Fruit fly (Drosophila melanogaster) whole organism, embryonic: ENCODE measurements around the gene nxf2.

Experiments
- ATbp ChIP-seq: fragments of 200-800 bp; sonication (Bioruptor generic); optimal IDR thresholded peaks from 2 replicates; lab custom pipeline; 2017; ENCODE audit warnings: missing biosample characterization, mild to moderate bottlenecking, missing genetic modification characterization, missing genetic modification reagents
- Blimp-1 ChIP-seq: fragments of 200-800 bp; sonication (Bioruptor generic); optimal IDR thresholded peaks from 3 replicates; lab custom pipeline; 2018; ENCODE audit warnings: missing biosample characterization, missing genetic modification characterization, mild to moderate bottlenecking, moderate library complexity, missing genetic modification reagents
- CG10267 ChIP-seq: fragments of 200-800 bp; sonication (Bioruptor generic); optimal IDR thresholded peaks from 2 replicates; lab custom pipeline; 2018; ENCODE audit warnings: missing biosample characterization, mild to moderate bottlenecking, missing genetic modification characterization, moderate library complexity
- CG10543 ChIP-seq: fragments of 200-800 bp; sonication (Bioruptor generic); optimal IDR thresholded peaks from 3 replicates; lab custom pipeline; 2017; ENCODE audit warnings: missing biosample characterization, mild to moderate bottlenecking, missing genetic modification characterization, moderate library complexity
- CG11398 ChIP-seq: fragments of 200-800 bp; sonication (Bioruptor generic); optimal IDR thresholded peaks from 2 replicates; lab custom pipeline; 2016; ENCODE audit warnings: missing biosample characterization, missing genetic modification characterization
- CG12744 ChIP-seq: fragments of 200-800 bp; sonication (Bioruptor generic); optimal IDR thresholded peaks from 2 replicates; lab custom pipeline; 2016; ENCODE audit warnings: missing biosample characterization, missing genetic modification characterization
- CG13287 ChIP-seq: fragments of 200-800 bp; sonication (Bioruptor generic); IDR thresholded peaks from 2 replicates; pipeline ENCODE4 v1.3.6; 2022; ENCODE audit warnings: missing biosample characterization, missing genetic modification characterization; ENCODE audit not compliant: partially characterized antibody
- CG13775 ChIP-seq: fragments of 200-800 bp; sonication (Bioruptor generic); optimal IDR thresholded peaks from 3 replicates; lab custom pipeline; 2017; ENCODE audit warnings: missing biosample characterization, mild to moderate bottlenecking, missing genetic modification characterization
- CG14667 ChIP-seq: fragments of 200-800 bp; sonication (Bioruptor generic); IDR thresholded peaks from 2 replicates; pipeline ENCODE4 v1.3.6; 2022; ENCODE audit warnings: missing biosample characterization, missing genetic modification characterization
- CG16863 ChIP-seq: fragments of 200-800 bp; sonication (Bioruptor generic); optimal IDR thresholded peaks from 3 replicates; lab custom pipeline; 2016; ENCODE audit warnings: missing biosample characterization, missing genetic modification characterization
- CG17359 ChIP-seq: fragments of 200-800 bp; sonication (Bioruptor generic); optimal IDR thresholded peaks from 3 replicates; lab custom pipeline; 2018; ENCODE audit warnings: missing biosample characterization, mild to moderate bottlenecking, missing genetic modification characterization, moderate library complexity
- CG18619 ChIP-seq: fragments of 200-800 bp; sonication (Bioruptor generic); optimal IDR thresholded peaks from 3 replicates; lab custom pipeline; 2017; ENCODE audit warnings: missing biosample characterization, mild to moderate bottlenecking, missing genetic modification characterization
- CG34224 ChIP-seq: fragments of 200-800 bp; sonication (Bioruptor generic); IDR thresholded peaks from 3 replicates; pipeline ENCODE4 v1.3.6; 2022; ENCODE audit warnings: missing biosample characterization, missing genetic modification characterization; ENCODE audit not compliant: partially characterized antibody
- CG6254 ChIP-seq: fragments of 200-800 bp; sonication (Bioruptor generic); optimal IDR thresholded peaks from 3 replicates; lab custom pipeline; 2017; ENCODE audit warnings: mild to moderate bottlenecking, missing biosample characterization, missing genetic modification reagents, missing genetic modification characterization
- CG6683 ChIP-seq: fragments of 200-800 bp; sonication (Bioruptor generic); optimal IDR thresholded peaks from 2 replicates; lab custom pipeline; 2017; ENCODE audit warnings: missing biosample characterization, mild to moderate bottlenecking, missing genetic modification characterization, missing genetic modification reagents
- D ChIP-seq, 2 experiments: fragments of 200-800 bp in 1 of 2; fragments of >200 bp in 1 of 2; sonication (Bioruptor generic) in 1 of 2; optimal IDR thresholded peaks; 2 replicates in 1 of 2; 3 replicates in 1 of 2; lab custom pipeline; 2017; ENCODE audit warnings: mild to moderate bottlenecking in 1 of 2, missing biosample characterization in 1 of 2, missing genetic modification characterization in 1 of 2, missing genetic modification reagents in 1 of 2
- D19B ChIP-seq: fragments of 200-800 bp; sonication (Bioruptor generic); optimal IDR thresholded peaks from 2 replicates; lab custom pipeline; 2017; ENCODE audit warnings: missing biosample characterization, mild to moderate bottlenecking, missing genetic modification characterization
- Dip2 ChIP-seq: fragments of 200-800 bp; sonication (Bioruptor generic); IDR thresholded peaks from 2 replicates; pipeline ENCODE4 v1.3.6; 2022; ENCODE audit warnings: missing biosample characterization, missing genetic modification characterization
- H2.0 ChIP-seq: fragments of 200-800 bp; sonication (Bioruptor generic); IDR thresholded peaks from 2 replicates; pipeline ENCODE4 v1.3.6; 2022; ENCODE audit warnings: missing biosample characterization, missing genetic modification characterization
- Hey ChIP-seq: fragments of 200-800 bp; sonication (Bioruptor generic); optimal IDR thresholded peaks from 3 replicates; lab custom pipeline; 2018; ENCODE audit warnings: missing biosample characterization, mild to moderate bottlenecking, missing genetic modification characterization
- HmgZ ChIP-seq: fragments of 200-800 bp; sonication (Bioruptor generic); optimal IDR thresholded peaks from 2 replicates; lab custom pipeline; 2018; ENCODE audit warnings: missing biosample characterization, mild to moderate bottlenecking, missing genetic modification characterization
- Meics ChIP-seq: fragments of 200-800 bp; sonication (Bioruptor generic); optimal IDR thresholded peaks from 2 replicates; lab custom pipeline; 2017; ENCODE audit warnings: missing biosample characterization, mild to moderate bottlenecking, missing genetic modification characterization
- NFAT ChIP-seq: fragments of 200-800 bp; sonication (Bioruptor generic); IDR thresholded peaks from 2 replicates; pipeline ENCODE4 v1.3.6; 2022; ENCODE audit warnings: missing biosample characterization, missing genetic modification characterization
- Nf-YA ChIP-seq: fragments of 200-800 bp; sonication (Bioruptor generic); IDR thresholded peaks from 2 replicates; pipeline ENCODE4 v1.3.6; 2022; ENCODE audit warnings: missing biosample characterization, missing genetic modification characterization
- PHDP ChIP-seq: fragments of 200-800 bp; sonication (Bioruptor generic); optimal IDR thresholded peaks from 3 replicates; lab custom pipeline; 2018; ENCODE audit warnings: missing biosample characterization, mild to moderate bottlenecking, missing genetic modification characterization, moderate library complexity
- Six4 ChIP-seq: fragments of 200-800 bp; sonication (Bioruptor generic); optimal IDR thresholded peaks from 2 replicates; lab custom pipeline; 2016; ENCODE audit warnings: missing biosample characterization, missing genetic modification characterization
- Sox102F ChIP-seq: fragments of 200-800 bp; sonication (Bioruptor generic); optimal IDR thresholded peaks from 2 replicates; lab custom pipeline; 2018; ENCODE audit warnings: missing biosample characterization, mild to moderate bottlenecking, missing genetic modification characterization, moderate library complexity
- Trl ChIP-seq, 3 experiments: fragments of >200 bp in 2 of 3; fragments of 200-800 bp in 1 of 3; sonication (Bioruptor generic) in 1 of 3; optimal IDR thresholded peaks; 2 replicates in 1 of 3; 3 replicates in 2 of 3; lab custom pipeline; 2016 to 2017; ENCODE audit warnings: missing biosample characterization in 1 of 3, missing genetic modification characterization in 1 of 3
- Usf ChIP-seq: fragments of 200-800 bp; sonication (Bioruptor generic); optimal IDR thresholded peaks from 2 replicates; lab custom pipeline; 2017; ENCODE audit warnings: missing genotype, missing biosample characterization, missing genetic modification characterization
- abd-A ChIP-seq: fragments of 200-800 bp; sonication (Bioruptor generic); optimal IDR thresholded peaks from 3 replicates; lab custom pipeline; 2019; ENCODE audit warnings: missing biosample characterization, mild to moderate bottlenecking, missing genetic modification characterization, moderate library complexity
- ash1 ChIP-seq: fragments of 200-800 bp; sonication (Bioruptor generic); optimal IDR thresholded peaks from 2 replicates; lab custom pipeline; 2018; ENCODE audit warnings: missing biosample characterization, mild to moderate bottlenecking, missing genetic modification characterization
- az2 ChIP-seq: fragments of 200-800 bp; sonication (Bioruptor generic); optimal IDR thresholded peaks from 3 replicates; lab custom pipeline; 2016; ENCODE audit warnings: missing biosample characterization, missing genetic modification characterization
- bigmax ChIP-seq: fragments of 200-800 bp; sonication (Bioruptor generic); optimal IDR thresholded peaks from 2 replicates; lab custom pipeline; 2018; ENCODE audit warnings: missing biosample characterization, mild to moderate bottlenecking, missing genetic modification characterization
- crc ChIP-seq: fragments of 200-800 bp; sonication (Bioruptor generic); optimal IDR thresholded peaks from 2 replicates; lab custom pipeline; 2016; ENCODE audit warnings: missing biosample characterization, missing genetic modification characterization
- dimm ChIP-seq: fragments of 200-800 bp; sonication (Bioruptor generic); IDR thresholded peaks from 2 replicates; pipeline ENCODE4 v1.3.6; 2022; ENCODE audit warnings: missing biosample characterization, missing genetic modification characterization
- ems ChIP-seq: fragments of 200-800 bp; sonication (Bioruptor generic); optimal IDR thresholded peaks from 3 replicates; lab custom pipeline; 2016; ENCODE audit warnings: missing biosample characterization, missing genetic modification characterization
- esg ChIP-seq: fragments of 200-800 bp; sonication (Bioruptor generic); conservative IDR thresholded peaks from 2 replicates; pipeline ENCODE4 v1.3.6; 2022; ENCODE audit warnings: missing biosample characterization, missing genetic modification characterization
- gem ChIP-seq: fragments of 200-800 bp; sonication (Bioruptor generic); optimal IDR thresholded peaks from 2 replicates; lab custom pipeline; 2019; ENCODE audit warnings: missing biosample characterization, mild to moderate bottlenecking, missing genetic modification characterization, moderate library complexity
- gsb-n ChIP-seq: fragments of 200-800 bp; sonication (Bioruptor generic); optimal IDR thresholded peaks from 3 replicates; lab custom pipeline; 2018; ENCODE audit warnings: missing biosample characterization, mild to moderate bottlenecking, missing genetic modification characterization
- gt ChIP-seq: fragments of 200-800 bp; sonication (Bioruptor generic); IDR thresholded peaks from 2 replicates; pipeline ENCODE4 v1.3.6; 2022; ENCODE audit warnings: missing biosample characterization, missing genetic modification characterization
- p53 ChIP-seq: fragments of 200-800 bp; sonication (Bioruptor generic); optimal IDR thresholded peaks from 2 replicates; lab custom pipeline; 2016; ENCODE audit warnings: missing biosample characterization, missing genetic modification characterization
- peb ChIP-seq: fragments of 200-800 bp; sonication (Bioruptor generic); IDR thresholded peaks from 2 replicates; pipeline ENCODE4 v1.3.6; 2022; ENCODE audit warnings: missing biosample characterization, missing genetic modification characterization
- pfk ChIP-seq: fragments of 200-800 bp; sonication (Bioruptor generic); optimal IDR thresholded peaks from 2 replicates; lab custom pipeline; 2018; ENCODE audit warnings: missing biosample characterization, mild to moderate bottlenecking, missing genetic modification characterization, moderate library complexity
- ranshi ChIP-seq: fragments of 200-800 bp; sonication (Bioruptor generic); IDR thresholded peaks from 2 replicates; pipeline ENCODE4 v1.3.6; 2022; ENCODE audit warnings: missing biosample characterization, missing genetic modification characterization
- row ChIP-seq: fragments of 200-800 bp; sonication (Bioruptor generic); IDR thresholded peaks from 3 replicates; pipeline ENCODE4 v1.3.6; 2022; ENCODE audit warnings: missing biosample characterization, missing genetic modification characterization
- sob ChIP-seq: fragments of 200-800 bp; sonication (Bioruptor generic); IDR thresholded peaks from 2 replicates; pipeline ENCODE4 v1.3.6; 2022; ENCODE audit warnings: missing biosample characterization, missing genetic modification characterization
- stwl ChIP-seq: fragments of 200-800 bp; sonication (Bioruptor generic); optimal IDR thresholded peaks from 3 replicates; lab custom pipeline; 2018; ENCODE audit warnings: missing biosample characterization, mild to moderate bottlenecking, missing genetic modification characterization, moderate library complexity
- tx ChIP-seq: fragments of 200-800 bp; sonication (Bioruptor generic); optimal IDR thresholded peaks from 2 replicates; lab custom pipeline; 2016; ENCODE audit warnings: missing biosample characterization, missing genetic modification characterization
- wdn ChIP-seq: fragments of 200-800 bp; sonication (Bioruptor generic); IDR thresholded peaks from 2 replicates; pipeline ENCODE4 v1.3.6; 2022; ENCODE audit warnings: missing biosample characterization, missing genetic modification characterization
- wor ChIP-seq: fragments of 200-800 bp; sonication (Bioruptor generic); IDR thresholded peaks from 2 replicates; pipeline ENCODE4 v1.3.6; 2022; ENCODE audit warnings: missing biosample characterization, missing genetic modification characterization

Gene nxf2

dm6 chr3L:16544220-16544619, 35.9 kb downstream of the nxf2 start (continued):
- TF ChIP-seq Six4 (GFP tag; lab: Kevin White, UChicago) (peak; percentile 1), ems (GFP tag; lab: Kevin White, UChicago) (no peak), PHDP (peak; percentile 35), CG16863 (GFP tag; lab: Kevin White, UChicago) (peak; percentile 48), H2.0 (no peak), CG6683 (GFP tag; lab: Kevin White, UChicago) (no peak), CG12744 (GFP tag; lab: Kevin White, UChicago) (no peak), CG13287 (GFP tag; lab: Robert Waterston, UW) (no peak), gem (peak; percentile 66), CG17359 (tag; lab: Kevin White, UChicago) (no peak), D (optimal IDR thresholded peaks at IDR 0.05; lab: Kevin White, UChicago) (no peak), D (GFP tag; optimal IDR thresholded peaks at IDR 0.05; lab: Kevin White, UChicago) (peak; percentile 34), Meics (GFP tag; lab: Kevin White, UChicago) (peak; percentile 15), CG10543 (no peak), pfk (GFP tag; lab: Kevin White, UChicago) (no peak), row (GFP tag; lab: Robert Waterston, UW) (no peak), gsb-n (tag; lab: Kevin White, UChicago) (no peak), sob (GFP tag; lab: Robert Waterston, UW) (peak; percentile 63), CG6254 (GFP tag; lab: Kevin White, UChicago) (no peak), dimm (GFP tag; lab: Robert Waterston, UW) (no peak), stwl (no peak), crc (GFP tag; lab: Kevin White, UChicago) (no peak), CG18619 (GFP tag; lab: Kevin White, UChicago) (no peak), gt (GFP tag; lab: Robert Waterston, UW) (no peak), Sox102F (GFP tag; lab: Kevin White, UChicago) (peak; percentile 76), CG34224 (GFP tag; lab: Robert Waterston, UW) (no peak), ranshi (peak; percentile 19; the same call in 1 of the 2 replicates), wor (peak; percentile 58), HmgZ (tag; lab: Kevin White, UChicago) (no peak), esg (GFP tag; lab: Robert Waterston, UW) (peak; percentile 28; the same call in 1 of the 2 replicates), NFAT (GFP tag; lab: Robert Waterston, UW) (no peak), CG14667 (GFP tag; lab: Robert Waterston, UW) (no peak), ash1 (no peak), wdn (GFP tag; lab: Robert Waterston, UW) (no peak), tx (GFP tag; lab: Kevin White, UChicago) (peak; percentile 21), Usf (GFP tag; lab: Kevin White, UChicago) (no peak), CG10267 (tag; lab: Kevin White, UChicago) (peak; percentile 34), p53 (GFP tag; lab: Kevin White, UChicago) (no peak), CG11398 (GFP tag; lab: Kevin White, UChicago) (peak; percentile 0), D19B (GFP tag; lab: Kevin White, UChicago) (no peak), Trl (optimal IDR thresholded peaks at IDR 0.05; lab: Kevin White, UChicago) (no peak), Trl (GFP tag; optimal IDR thresholded peaks at IDR 0.05; lab: Kevin White, UChicago) (peak; percentile 22), az2 (GFP tag; lab: Kevin White, UChicago) (peak; percentile 46), Dip2 (GFP tag; lab: Robert Waterston, UW) (no peak), peb (GFP tag; lab: Robert Waterston, UW) (no peak), CG13775 (no peak), abd-A (no peak), bigmax (GFP tag; lab: Kevin White, UChicago) (no peak), Hey (no peak), ATbp (peak; percentile 11), Nf-YA (GFP tag; lab: Robert Waterston, UW) (0 out of 2 replicates have a peak, but pooled peaks have one; percentile 25), Blimp-1 (peak; percentile 71)
